Fruit fly (Drosophila melanogaster) whole organism, embryonic: Measurements from ENCODE around the gene CG32276.
A peak's percentile ranks its signal among the peaks of the same experiment; 100 is the strongest.

Experiments
- CG1024 ChIP-seq: fragments of 200-800 bp; sonication (Bioruptor generic); IDR thresholded peaks from 2 replicates; pipeline ENCODE4 v1.3.6; 2022; ENCODE audit warnings: missing biosample characterization, missing genetic modification characterization
- CG10959 ChIP-seq: fragments of 200-800 bp; sonication (Bioruptor generic); IDR thresholded peaks from 2 replicates; pipeline ENCODE4 v1.3.6; 2022; ENCODE audit warnings: missing biosample characterization, missing genetic modification characterization
- CG12659 ChIP-seq: fragments of 200-800 bp; sonication (Bioruptor generic); optimal IDR thresholded peaks from 3 replicates; lab custom pipeline; 2017; ENCODE audit warnings: mild to moderate bottlenecking, missing biosample characterization, missing genetic modification reagents, missing genetic modification characterization
- CG14965 ChIP-seq: fragments of 200-800 bp; sonication (Bioruptor generic); optimal IDR thresholded peaks from 2 replicates; lab custom pipeline; 2016; ENCODE audit warnings: missing biosample characterization, missing genetic modification characterization, borderline replicate concordance
- CG15073 ChIP-seq: fragments of 200-800 bp; sonication (Bioruptor generic); optimal IDR thresholded peaks from 2 replicates; lab custom pipeline; 2016; ENCODE audit warnings: missing biosample characterization, missing genetic modification characterization
- CG18619 ChIP-seq: fragments of 200-800 bp; sonication (Bioruptor generic); optimal IDR thresholded peaks from 3 replicates; lab custom pipeline; 2017; ENCODE audit warnings: missing biosample characterization, mild to moderate bottlenecking, missing genetic modification characterization
- CG2889 ChIP-seq: fragments of 200-800 bp; sonication (Bioruptor generic); IDR thresholded peaks from 3 replicates; pipeline ENCODE4 v1.3.6; 2022; ENCODE audit warnings: missing biosample characterization, missing genetic modification characterization
- CG32767 ChIP-seq: fragments of 200-800 bp; sonication (Bioruptor generic); IDR thresholded peaks from 2 replicates; pipeline ENCODE4 v1.3.6; 2022; ENCODE audit warnings: missing biosample characterization, missing genetic modification characterization
- CG32772 ChIP-seq: fragments of 200-800 bp; sonication (Bioruptor generic); IDR thresholded peaks from 2 replicates; pipeline ENCODE4 v1.3.6; 2022; ENCODE audit warnings: missing biosample characterization, missing genetic modification characterization
- CG4404 ChIP-seq: fragments of 200-800 bp; sonication (Bioruptor generic); IDR thresholded peaks from 2 replicates; pipeline ENCODE4 v1.3.6; 2022; ENCODE audit warnings: missing biosample characterization, missing genetic modification characterization
- CG7271 ChIP-seq: fragments of 200-800 bp; sonication (Bioruptor generic); optimal IDR thresholded peaks from 2 replicates; lab custom pipeline; 2018; ENCODE audit warnings: missing biosample characterization, mild to moderate bottlenecking, missing genetic modification characterization, moderate library complexity
- CG8290 ChIP-seq, 3 experiments: fragments of 200-800 bp; sonication (Bioruptor generic); optimal IDR thresholded peaks; 2 replicates each; lab custom pipeline; 2016 to 2019; ENCODE audit warnings: missing biosample characterization in 3 of 3, missing genetic modification characterization in 3 of 3, mild to moderate bottlenecking in 2 of 3, moderate library complexity in 1 of 3
- CG9215 ChIP-seq: fragments of 200-800 bp; sonication (Bioruptor generic); IDR thresholded peaks from 2 replicates; pipeline ENCODE4 v1.3.6; 2022; ENCODE audit warnings: missing biosample characterization, missing genetic modification characterization
- CG9609 ChIP-seq: fragments of 200-800 bp; sonication (Bioruptor generic); optimal IDR thresholded peaks from 3 replicates; lab custom pipeline; 2016; ENCODE audit warnings: missing biosample characterization, missing genetic modification characterization
- Camta ChIP-seq: fragments of 200-800 bp; sonication (Bioruptor generic); optimal IDR thresholded peaks from 2 replicates; lab custom pipeline; 2016; ENCODE audit warnings: missing biosample characterization, missing genetic modification characterization
- CrebB ChIP-seq: fragments of 200-800 bp; sonication (Bioruptor generic); optimal IDR thresholded peaks from 3 replicates; lab custom pipeline; 2018; ENCODE audit warnings: missing biosample characterization, mild to moderate bottlenecking, missing genetic modification characterization
- E2f1 ChIP-seq: fragments of 200-800 bp; sonication (Bioruptor generic); IDR thresholded peaks from 2 replicates; pipeline ENCODE4 v1.3.6; 2022; ENCODE audit warnings: missing biosample characterization, missing genetic modification characterization
- E2f2 ChIP-seq: fragments of 200-800 bp; sonication (Bioruptor generic); IDR thresholded peaks from 2 replicates; pipeline ENCODE4 v1.3.6; 2022; ENCODE audit warnings: missing biosample characterization, missing genetic modification characterization
- Ets65A ChIP-seq: fragments of 200-800 bp; sonication (Bioruptor generic); peaks from one replicate; lab custom pipeline; 2016; ENCODE audit warnings: missing biosample characterization, missing genetic modification characterization
- Hmr ChIP-seq: fragments of 200-800 bp; sonication (Bioruptor generic); optimal IDR thresholded peaks from 3 replicates; lab custom pipeline; 2017; ENCODE audit warnings: mild to moderate bottlenecking, missing biosample characterization, missing genetic modification reagents, missing genetic modification characterization
- Hr78 ChIP-seq, 2 experiments: fragments of 200-800 bp in 1 of 2; fragments of >200 bp in 1 of 2; sonication (Bioruptor generic) in 1 of 2; optimal IDR thresholded peaks; 2 replicates each; lab custom pipeline; 2017 to 2019; ENCODE audit warnings: missing biosample characterization in 2 of 2, missing genetic modification characterization in 2 of 2, mild to moderate bottlenecking in 1 of 2, moderate library complexity in 1 of 2
- Hsf ChIP-seq: fragments of 200-800 bp; sonication (Bioruptor generic); optimal IDR thresholded peaks from 3 replicates; lab custom pipeline; 2016; ENCODE audit warnings: missing biosample characterization, missing genetic modification characterization
- Mes4 ChIP-seq: fragments of 200-800 bp; sonication (Bioruptor generic); optimal IDR thresholded peaks from 2 replicates; lab custom pipeline; 2016; ENCODE audit warnings: missing biosample characterization, missing genetic modification characterization
- Nf-YA ChIP-seq: fragments of 200-800 bp; sonication (Bioruptor generic); IDR thresholded peaks from 2 replicates; pipeline ENCODE4 v1.3.6; 2022; ENCODE audit warnings: missing biosample characterization, missing genetic modification characterization
- Pdp1 ChIP-seq, 2 experiments: fragments of 200-800 bp; sonication (Bioruptor generic); optimal IDR thresholded peaks; 3 replicates each; lab custom pipeline; 2016; ENCODE audit warnings: missing biosample characterization in 2 of 2, missing genetic modification characterization in 2 of 2, mild to moderate bottlenecking in 1 of 2, moderate library complexity in 1 of 2
- Ptx1 ChIP-seq: fragments of 200-800 bp; sonication (Bioruptor generic); IDR thresholded peaks from 2 replicates; pipeline ENCODE4 v1.3.6; 2022; ENCODE audit warnings: missing biosample characterization, missing genetic modification characterization
- Sin3A ChIP-seq: fragments of >200 bp; optimal IDR thresholded peaks from 2 replicates; lab custom pipeline; 2018
- Stat92E ChIP-seq, 3 experiments: fragments of >200 bp in 2 of 3; fragments of 200-800 bp in 1 of 3; sonication (Bioruptor generic) in 1 of 3; optimal IDR thresholded peaks; 2 replicates each; lab custom pipeline; 2017 to 2019; ENCODE audit warnings: missing biosample characterization in 3 of 3, missing genetic modification characterization in 3 of 3, mild to moderate bottlenecking in 1 of 3, moderate library complexity in 1 of 3
- Usf ChIP-seq: fragments of 200-800 bp; sonication (Bioruptor generic); optimal IDR thresholded peaks from 2 replicates; lab custom pipeline; 2017; ENCODE audit warnings: missing genotype, missing biosample characterization, missing genetic modification characterization
- Vsx1 ChIP-seq: fragments of 200-800 bp; sonication (Bioruptor generic); optimal IDR thresholded peaks from 2 replicates; lab custom pipeline; 2017; ENCODE audit warnings: missing biosample characterization, mild to moderate bottlenecking, missing genetic modification characterization, missing genetic modification reagents
- crc ChIP-seq: fragments of 200-800 bp; sonication (Bioruptor generic); optimal IDR thresholded peaks from 2 replicates; lab custom pipeline; 2016; ENCODE audit warnings: missing biosample characterization, missing genetic modification characterization
- crol ChIP-seq: fragments of 200-800 bp; sonication (Bioruptor generic); IDR thresholded peaks from 2 replicates; pipeline ENCODE4 v1.3.6; 2022; ENCODE audit warnings: missing biosample characterization, missing genetic modification characterization
- crp ChIP-seq, 2 experiments: fragments of 200-800 bp; sonication (Bioruptor generic); optimal IDR thresholded peaks; 2 replicates in 1 of 2; 3 replicates in 1 of 2; lab custom pipeline; 2017; ENCODE audit warnings: missing biosample characterization in 2 of 2, missing genetic modification characterization in 2 of 2, mild to moderate bottlenecking in 1 of 2, moderate library complexity in 1 of 2
- dimm ChIP-seq: fragments of 200-800 bp; sonication (Bioruptor generic); IDR thresholded peaks from 2 replicates; pipeline ENCODE4 v1.3.6; 2022; ENCODE audit warnings: missing biosample characterization, missing genetic modification characterization
- dpn ChIP-seq, 2 experiments: fragments of 200-800 bp; sonication (Bioruptor generic); optimal IDR thresholded peaks; 3 replicates each; lab custom pipeline; 2016; ENCODE audit warnings: missing biosample characterization in 2 of 2, missing genetic modification characterization in 2 of 2
- esg ChIP-seq: fragments of 200-800 bp; sonication (Bioruptor generic); conservative IDR thresholded peaks from 2 replicates; pipeline ENCODE4 v1.3.6; 2022; ENCODE audit warnings: missing biosample characterization, missing genetic modification characterization
- gt ChIP-seq: fragments of 200-800 bp; sonication (Bioruptor generic); IDR thresholded peaks from 2 replicates; pipeline ENCODE4 v1.3.6; 2022; ENCODE audit warnings: missing biosample characterization, missing genetic modification characterization
- ham ChIP-seq: fragments of 200-800 bp; sonication (Bioruptor generic); IDR thresholded peaks from 2 replicates; pipeline ENCODE4 v1.3.6; 2022; ENCODE audit warnings: missing biosample characterization, missing genetic modification characterization
- nerfin-2 ChIP-seq: fragments of 200-800 bp; sonication (Bioruptor generic); IDR thresholded peaks from 2 replicates; pipeline ENCODE4 v1.3.6; 2022; ENCODE audit warnings: missing biosample characterization, missing genetic modification characterization; ENCODE audit not compliant: partially characterized antibody
- onecut ChIP-seq: fragments of 200-800 bp; sonication (Bioruptor generic); IDR thresholded peaks from 2 replicates; pipeline ENCODE4 v1.3.6; 2022; ENCODE audit warnings: missing biosample characterization, missing genetic modification characterization
- peb ChIP-seq: fragments of 200-800 bp; sonication (Bioruptor generic); IDR thresholded peaks from 2 replicates; pipeline ENCODE4 v1.3.6; 2022; ENCODE audit warnings: missing biosample characterization, missing genetic modification characterization
- pros ChIP-seq: fragments of 200-800 bp; sonication (Bioruptor generic); optimal IDR thresholded peaks from 3 replicates; lab custom pipeline; 2019; ENCODE audit warnings: missing biosample characterization, mild to moderate bottlenecking, missing genetic modification characterization, moderate library complexity
- slp2 ChIP-seq: fragments of 200-800 bp; sonication (Bioruptor generic); optimal IDR thresholded peaks from 2 replicates; lab custom pipeline; 2016; ENCODE audit warnings: missing biosample characterization, missing genetic modification characterization
- sob ChIP-seq: fragments of 200-800 bp; sonication (Bioruptor generic); IDR thresholded peaks from 2 replicates; pipeline ENCODE4 v1.3.6; 2022; ENCODE audit warnings: missing biosample characterization, missing genetic modification characterization
- sr ChIP-seq: fragments of 200-800 bp; sonication (Bioruptor generic); IDR thresholded peaks from 3 replicates; pipeline ENCODE4 v1.3.6; 2022; ENCODE audit warnings: missing biosample characterization, missing genetic modification characterization
- vfl ChIP-seq: fragments of 200-800 bp; sonication (Bioruptor generic); optimal IDR thresholded peaks from 2 replicates; lab custom pipeline; 2016; ENCODE audit warnings: missing biosample characterization, missing genetic modification characterization
- vnd ChIP-seq: fragments of 200-800 bp; sonication (Bioruptor generic); IDR thresholded peaks from 3 replicates; pipeline ENCODE4 v1.3.6; 2022; ENCODE audit warnings: missing biosample characterization, missing genetic modification characterization; ENCODE audit not compliant: partially characterized antibody
- wdn ChIP-seq: fragments of 200-800 bp; sonication (Bioruptor generic); IDR thresholded peaks from 2 replicates; pipeline ENCODE4 v1.3.6; 2022; ENCODE audit warnings: missing biosample characterization, missing genetic modification characterization

Gene CG32276

DNA sequence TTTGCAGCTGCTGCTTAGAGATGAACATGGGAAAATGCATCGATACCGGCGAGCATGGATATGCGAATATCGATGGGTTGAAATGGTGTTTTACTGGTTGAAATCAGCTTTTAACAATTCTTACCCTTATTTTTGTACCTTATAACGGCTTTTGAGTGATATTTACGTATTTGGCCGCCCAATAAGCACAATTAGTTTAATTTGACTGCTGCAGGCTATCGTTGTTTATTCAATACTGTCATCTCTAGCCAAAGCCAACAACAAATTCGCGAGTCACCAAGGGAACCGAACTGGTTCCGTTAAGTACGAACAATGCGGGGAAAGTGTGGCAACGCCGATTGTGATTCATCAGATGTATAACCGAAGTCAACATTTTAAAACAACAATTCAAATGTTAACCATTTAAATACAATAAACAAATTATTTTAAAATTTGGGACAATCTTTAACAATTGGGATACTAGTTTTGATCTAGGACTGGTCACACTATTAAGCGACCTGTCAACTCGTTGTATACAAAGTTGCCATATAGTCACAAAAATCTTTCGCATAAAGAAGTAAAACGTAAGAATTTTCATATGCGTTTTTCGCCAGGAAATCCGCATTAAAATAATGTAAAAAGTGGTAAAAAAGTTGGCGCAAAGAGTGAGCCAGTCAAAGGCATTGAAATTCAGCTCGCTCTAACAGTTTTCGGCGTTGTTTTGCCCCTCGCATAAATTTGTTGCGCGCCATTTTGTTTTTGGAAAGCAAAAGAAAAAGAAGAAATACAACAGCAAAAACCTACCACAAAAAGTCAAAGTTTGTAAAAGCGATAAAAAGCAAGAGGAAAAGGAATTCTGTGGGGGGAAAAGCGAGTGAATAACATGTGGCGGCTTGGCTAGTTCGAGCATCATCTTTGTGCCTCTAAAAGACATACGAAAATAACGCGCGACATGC lies 50.5 kb downstream of the CG32276 start, which contains the start of the genes Usp5 and BtbVII (continued):
- peak; percentile 82 for TF ChIP-seq CG8290 (GFP tag; optimal IDR thresholded peaks at IDR 0.05; lab: Kevin White, UChicago)
- TF ChIP-seq CG8290 (tag; optimal IDR thresholded peaks at IDR 0.05; lab: Kevin White, UChicago), result peak in 1 of 2 experiments; percentile 80
- TF ChIP-seq CG4404 (GFP tag; lab: Robert Waterston, UW), result peak; percentile 50; the same call in 1 of the 2 replicates
- TF ChIP-seq dpn (GFP tag; optimal IDR thresholded peaks at IDR 0.05; lab: Kevin White, UChicago), result peak; percentile 67 to 80
- peak; percentile 39; the same call in 1 of the 2 replicates for TF ChIP-seq CG9215 (GFP tag; lab: Robert Waterston, UW)
- TF ChIP-seq pros (GFP tag; lab: Kevin White, UChicago), result no peak
- TF ChIP-seq Ets65A, result peak; percentile 91
- no peak for TF ChIP-seq dimm (GFP tag; lab: Robert Waterston, UW)
- peak; percentile 49; the same call in 1 of the 2 replicates for TF ChIP-seq E2f2
- TF ChIP-seq Sin3A, result peak; percentile 90
- peak; percentile 51 for TF ChIP-seq vfl (GFP tag; lab: Kevin White, UChicago)
- TF ChIP-seq Pdp1 (GFP tag; optimal IDR thresholded peaks at IDR 0.05; lab: Kevin White, UChicago), result peak; percentile 61 to 69
- no peak for TF ChIP-seq Usf (GFP tag; lab: Kevin White, UChicago)
- TF ChIP-seq slp2 (GFP tag; lab: Kevin White, UChicago), result peak; percentile 33
- TF ChIP-seq ham (GFP tag; lab: Robert Waterston, UW), result no peak
- TF ChIP-seq CG10959 (GFP tag; lab: Robert Waterston, UW), result no peak; the same call in 1 of the 2 replicates
- peak; percentile 49; the same call in 1 of the 2 replicates for TF ChIP-seq E2f1 (GFP tag; lab: Robert Waterston, UW)
- TF ChIP-seq CG12659 (GFP tag; lab: Kevin White, UChicago), result peak; percentile 65
- peak; percentile 41 for TF ChIP-seq CrebB
- TF ChIP-seq CG7271, result no peak
- TF ChIP-seq crc (GFP tag; lab: Kevin White, UChicago), result peak; percentile 22
- TF ChIP-seq Hr78 (GFP tag; optimal IDR thresholded peaks at IDR 0.05; lab: Kevin White, UChicago), result no peak
- TF ChIP-seq onecut, result 0 out of 2 replicates have a peak, but pooled peaks have one; percentile 19
- TF ChIP-seq Ptx1 (GFP tag; lab: Robert Waterston, UW), result peak; percentile 58
- 0 out of 2 replicates have a peak, but pooled peaks have one; percentile 17 for TF ChIP-seq peb (GFP tag; lab: Robert Waterston, UW)
- peak; percentile 9 for TF ChIP-seq Mes4
- no peak for TF ChIP-seq sr (GFP tag; lab: Robert Waterston, UW)
- TF ChIP-seq CG15073 (GFP tag; lab: Kevin White, UChicago), result no peak
- peak; percentile 85 for TF ChIP-seq nerfin-2 (GFP tag; lab: Robert Waterston, UW)
- peak; percentile 96 for TF ChIP-seq vnd
- TF ChIP-seq crp (GFP tag; optimal IDR thresholded peaks at IDR 0.05; lab: Kevin White, UChicago), result peak in 1 of 2 experiments; percentile 45
- TF ChIP-seq gt, result no peak
- no peak for TF ChIP-seq Vsx1 (GFP tag; lab: Kevin White, UChicago)
- TF ChIP-seq Stat92E (GFP tag; optimal IDR thresholded peaks at IDR 0.05; lab: Kevin White, UChicago), result peak in 1 of 3 experiments; percentile 13
- TF ChIP-seq Hmr (GFP tag; lab: Kevin White, UChicago), result peak; percentile 50
- no peak for TF ChIP-seq CG1024 (GFP tag; lab: Robert Waterston, UW)
- no peak for TF ChIP-seq CG2889
- TF ChIP-seq CG32767 (GFP tag; lab: Robert Waterston, UW), result peak; percentile 50; the same call in 1 of the 2 replicates
- no peak for TF ChIP-seq CG14965
- no peak for TF ChIP-seq esg (GFP tag; lab: Robert Waterston, UW)
- peak; percentile 4 for TF ChIP-seq CG18619
- TF ChIP-seq crol, result no peak
- peak; percentile 54 for TF ChIP-seq CG9609 (GFP tag; lab: Kevin White, UChicago)
- 0 out of 2 replicates have a peak, but pooled peaks have one; percentile 16 for TF ChIP-seq wdn (GFP tag; lab: Robert Waterston, UW)
- TF ChIP-seq CG32772 (GFP tag; lab: Robert Waterston, UW), result peak; percentile 62
- TF ChIP-seq Camta (GFP tag; lab: Kevin White, UChicago), result peak; percentile 43
- TF ChIP-seq Hsf (GFP tag; lab: Kevin White, UChicago), result peak; percentile 76
- no peak for TF ChIP-seq Nf-YA (GFP tag; lab: Robert Waterston, UW)
- peak; percentile 47 for TF ChIP-seq sob (GFP tag; lab: Robert Waterston, UW)
